Fruit fly (Drosophila melanogaster) whole organism, adult: Measurements from ENCODE around the gene Bap111.
A peak's percentile ranks its signal among the peaks of the same experiment; 100 is the strongest.

Experiments used
- CG11617 ChIP-seq: fragments of 200-800 bp; sonication (Bioruptor generic); optimal IDR thresholded peaks from 2 replicates; lab custom pipeline; 2017; ENCODE audit warnings: mild to moderate bottlenecking, missing biosample characterization, missing genetic modification reagents, missing genetic modification characterization
- CG12768 ChIP-seq: fragments of 200-800 bp; sonication (Bioruptor generic); optimal IDR thresholded peaks from 2 replicates; lab custom pipeline; 2017; ENCODE audit warnings: missing biosample characterization, missing genetic modification characterization, mild to moderate bottlenecking, moderate library complexity, missing genetic modification reagents
- CG14711 ChIP-seq: fragments of 200-800 bp; sonication (Bioruptor generic); optimal IDR thresholded peaks from 2 replicates; lab custom pipeline; 2018; ENCODE audit warnings: missing biosample characterization, mild to moderate bottlenecking, missing genetic modification characterization, moderate library complexity
- CG1620 ChIP-seq: fragments of 200-800 bp; sonication (Bioruptor generic); optimal IDR thresholded peaks from 2 replicates; lab custom pipeline; 2016; ENCODE audit warnings: missing biosample characterization, missing genetic modification characterization
- CG33017 ChIP-seq: fragments of 200-800 bp; sonication (Bioruptor generic); optimal IDR thresholded peaks from 2 replicates; lab custom pipeline; 2018; ENCODE audit warnings: missing biosample characterization, mild to moderate bottlenecking, missing genetic modification characterization, moderate library complexity
- CG5204 ChIP-seq: fragments of 200-800 bp; sonication (Bioruptor generic); optimal IDR thresholded peaks from 2 replicates; lab custom pipeline; 2016; ENCODE audit warnings: missing biosample characterization, missing genetic modification characterization
- CG7045 ChIP-seq: fragments of 200-800 bp; sonication (Bioruptor generic); optimal IDR thresholded peaks from 2 replicates; lab custom pipeline; 2017; ENCODE audit warnings: missing biosample characterization, mild to moderate bottlenecking, missing genetic modification characterization
- CG7101 ChIP-seq: fragments of 200-800 bp; sonication (Bioruptor generic); optimal IDR thresholded peaks from 2 replicates; lab custom pipeline; 2018; ENCODE audit warnings: missing biosample characterization, mild to moderate bottlenecking, missing genetic modification characterization, moderate library complexity
- Clk ChIP-seq: fragments of 200-800 bp; sonication (Bioruptor generic); optimal IDR thresholded peaks from 2 replicates; lab custom pipeline; 2017; ENCODE audit warnings: missing biosample characterization, missing genetic modification characterization
- Crg-1 ChIP-seq: fragments of 200-800 bp; sonication (Bioruptor generic); optimal IDR thresholded peaks from 2 replicates; lab custom pipeline; 2016; ENCODE audit warnings: missing biosample characterization, missing genetic modification characterization
- Hr96 ChIP-seq: fragments of 200-800 bp; sonication (Bioruptor generic); optimal IDR thresholded peaks from 2 replicates; lab custom pipeline; 2016; ENCODE audit warnings: missing biosample characterization, missing genetic modification characterization
- Mnt ChIP-seq: fragments of 200-800 bp; sonication (Bioruptor generic); optimal IDR thresholded peaks from 2 replicates; lab custom pipeline; 2016; ENCODE audit warnings: missing biosample characterization, mild to moderate bottlenecking, missing genetic modification characterization
- bab1 ChIP-seq: fragments of 200-800 bp; sonication (Bioruptor generic); optimal IDR thresholded peaks from 3 replicates; lab custom pipeline; 2019; ENCODE audit warnings: missing biosample characterization, mild to moderate bottlenecking, missing genetic modification characterization, moderate library complexity
- cic ChIP-seq: fragments of 200-800 bp; sonication (Bioruptor generic); optimal IDR thresholded peaks from 2 replicates; lab custom pipeline; 2017; ENCODE audit warnings: missing biosample characterization, mild to moderate bottlenecking, missing genetic modification characterization, moderate library complexity
- cnc ChIP-seq, 2 experiments: fragments of >200 bp; optimal IDR thresholded peaks; 2 replicates each; lab custom pipeline; 2017
- kay ChIP-seq: fragments of 200-800 bp; sonication (Bioruptor generic); peaks from one replicate; lab custom pipeline; 2016; ENCODE audit warnings: missing biosample characterization, missing genetic modification characterization, borderline replicate concordance
- ovo ChIP-seq: fragments of 200-800 bp; sonication (Bioruptor generic); optimal IDR thresholded peaks from 2 replicates; lab custom pipeline; 2016; ENCODE audit warnings: missing biosample characterization, missing genetic modification characterization
- pad ChIP-seq: fragments of 200-800 bp; sonication (Bioruptor generic); optimal IDR thresholded peaks from 3 replicates; lab custom pipeline; 2017; ENCODE audit warnings: missing biosample characterization, missing genetic modification characterization, mild to moderate bottlenecking, moderate library complexity, missing genetic modification reagents
- tj ChIP-seq: fragments of 200-800 bp; sonication (Bioruptor generic); optimal IDR thresholded peaks from 3 replicates; lab custom pipeline; 2017; ENCODE audit warnings: missing biosample characterization, mild to moderate bottlenecking, missing genetic modification characterization, moderate library complexity
- toe ChIP-seq: fragments of 200-800 bp; sonication (Bioruptor generic); optimal IDR thresholded peaks from 2 replicates; lab custom pipeline; 2016; ENCODE audit warnings: missing biosample characterization, missing genetic modification characterization

Gene Bap111

DNA sequence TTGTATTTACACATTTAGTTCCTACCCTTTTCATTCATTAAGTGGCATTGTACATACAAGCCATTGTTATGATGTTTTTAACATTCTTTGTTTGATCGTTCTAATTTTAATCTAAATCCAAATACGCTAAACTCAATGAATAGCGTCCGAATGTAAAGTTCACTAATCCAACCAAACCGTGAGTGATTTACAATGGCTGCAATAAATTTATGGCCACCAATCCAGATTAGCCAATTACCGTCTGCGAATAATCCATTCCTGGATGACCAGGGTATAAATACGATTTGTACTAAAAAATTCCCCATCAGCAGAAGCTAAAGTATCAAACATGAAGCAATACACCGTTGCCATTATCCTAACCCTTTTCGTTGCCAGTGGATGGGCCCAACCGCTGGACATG is 42.2 kb downstream of the Bap111 start, which contains the start of gene CG12057:
Gene CG12057, plus strand, starts transcription at position 301 of the 400 bp plus-strand sequence.
- TF ChIP-seq CG11617 (no peak), Hr96 (GFP tag; lab: Kevin White, UChicago) (no peak)

DNA sequence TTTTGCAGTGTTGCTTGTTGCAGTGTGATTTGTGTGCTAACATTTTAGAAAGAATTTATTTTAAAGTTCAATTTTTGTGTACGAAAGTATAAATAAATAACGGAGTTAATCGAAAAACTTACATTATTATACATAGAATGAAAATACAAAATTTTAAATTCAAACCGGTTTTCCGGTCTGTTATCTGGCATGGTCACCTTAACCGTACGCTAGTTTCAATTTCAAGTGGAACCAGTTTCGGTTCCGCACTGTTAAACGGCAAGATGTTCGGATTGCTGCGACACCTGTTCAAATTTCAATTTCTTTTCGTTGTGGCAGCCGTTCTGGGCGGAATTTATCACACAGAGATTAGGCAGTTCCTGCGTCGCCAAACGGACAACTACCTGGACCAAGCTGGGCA is 43.3 kb downstream of the Bap111 start, which contains the start of gene CG12056:
Gene CG12056, plus strand, starts transcription at position 241 of the 400 bp plus-strand sequence.
- TF ChIP-seq bab1 (GFP tag; lab: Kevin White, UChicago) (peak; percentile 35), cnc (optimal IDR thresholded peaks at IDR 0.05; lab: Kevin White, UChicago) (no peak), CG7101 (tag; lab: Kevin White, UChicago) (no peak)

dm6 chrX:9193604-9194003 is 44.5 kb downstream of the Bap111 start, which contains the start of gene CG12106:
Gene CG12106, plus strand, starts transcription at chrX:9193898.
- peak; percentile 28 for TF ChIP-seq Crg-1 (GFP tag; lab: Kevin White, UChicago)
- TF ChIP-seq Mnt: peak; percentile 29
- TF ChIP-seq CG5204 (GFP tag; lab: Kevin White, UChicago): peak; percentile 39
- TF ChIP-seq tj (GFP tag; lab: Kevin White, UChicago): no peak
- peak; percentile 31 for TF ChIP-seq pad (GFP tag; lab: Kevin White, UChicago)
- peak; percentile 38 for TF ChIP-seq CG33017
- TF ChIP-seq Clk (GFP tag; lab: Kevin White, UChicago): no peak
- no peak for TF ChIP-seq Hr96 (GFP tag; lab: Kevin White, UChicago)
- no peak for TF ChIP-seq kay (GFP tag; lab: Kevin White, UChicago)
- peak; percentile 24 for TF ChIP-seq toe (GFP tag; lab: Kevin White, UChicago)
- TF ChIP-seq CG12768 (GFP tag; lab: Kevin White, UChicago): peak; percentile 25
- peak; percentile 25 for TF ChIP-seq CG11617
- TF ChIP-seq CG7101 (tag; lab: Kevin White, UChicago): peak; percentile 73
- TF ChIP-seq cnc (optimal IDR thresholded peaks at IDR 0.05; lab: Kevin White, UChicago): no peak
- TF ChIP-seq bab1 (GFP tag; lab: Kevin White, UChicago): peak; percentile 60
- no peak for TF ChIP-seq cic (GFP tag; lab: Kevin White, UChicago)
- TF ChIP-seq ovo (GFP tag; lab: Kevin White, UChicago): peak; percentile 57
- TF ChIP-seq CG1620 (GFP tag; lab: Kevin White, UChicago): peak; percentile 56
- peak; percentile 71 for TF ChIP-seq CG14711
- no peak for TF ChIP-seq CG7045 (GFP tag; lab: Kevin White, UChicago)

- TF ChIP-seq CG7045 (GFP tag; lab: Kevin White, UChicago) (no peak), kay (GFP tag; lab: Kevin White, UChicago) (no peak), Crg-1 (GFP tag; lab: Kevin White, UChicago) (no peak), Clk (GFP tag; lab: Kevin White, UChicago) (no peak), pad (GFP tag; lab: Kevin White, UChicago) (no peak), CG12768 (GFP tag; lab: Kevin White, UChicago) (no peak), Hr96 (GFP tag; lab: Kevin White, UChicago) (no peak), CG5204 (GFP tag; lab: Kevin White, UChicago) (no peak), toe (GFP tag; lab: Kevin White, UChicago) (no peak), CG1620 (GFP tag; lab: Kevin White, UChicago) (no peak), tj (GFP tag; lab: Kevin White, UChicago) (no peak), bab1 (GFP tag; lab: Kevin White, UChicago) (no peak), CG7101 (tag; lab: Kevin White, UChicago) (no peak), Mnt (no peak), ovo (GFP tag; lab: Kevin White, UChicago) (no peak), cic (GFP tag; lab: Kevin White, UChicago) (no peak), CG33017 (no peak)
Observed at dm6 chrX:9195311-9195710, 46.2 kb downstream of the Bap111 start.

DNA sequence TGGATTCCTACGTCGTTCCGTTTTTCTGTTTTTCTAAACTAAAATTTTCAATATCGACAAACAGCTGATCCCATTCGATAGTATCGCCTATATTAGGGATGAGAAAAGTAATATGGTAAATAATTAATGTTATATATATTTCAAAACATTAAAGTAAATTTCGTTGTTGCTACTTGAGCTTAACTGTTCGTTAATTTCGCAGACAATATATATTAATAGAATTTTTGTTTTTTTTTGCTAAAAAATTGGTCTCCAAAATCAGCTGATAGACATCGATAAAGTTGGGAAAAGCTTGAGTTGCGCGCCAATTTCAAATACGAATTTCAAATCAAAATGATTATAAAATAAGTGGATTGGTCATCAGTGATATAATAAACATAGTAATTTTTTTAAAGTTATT is 47.3 kb downstream of the Bap111 start, which contains the start of gene CG12118:
Gene CG12118, minus strand, starts transcription at position 53 of the 400 bp plus-strand sequence.
- TF ChIP-seq Mnt (peak; percentile 69), bab1 (GFP tag; lab: Kevin White, UChicago) (peak; percentile 96), CG14711 (peak; percentile 87), Crg-1 (GFP tag; lab: Kevin White, UChicago) (peak; percentile 67), CG7101 (tag; lab: Kevin White, UChicago) (peak; percentile 85), ovo (GFP tag; lab: Kevin White, UChicago) (peak; percentile 60), tj (GFP tag; lab: Kevin White, UChicago) (peak; percentile 71), kay (GFP tag; lab: Kevin White, UChicago) (no peak), Hr96 (GFP tag; lab: Kevin White, UChicago) (no peak), Clk (GFP tag; lab: Kevin White, UChicago) (no peak), cnc (optimal IDR thresholded peaks at IDR 0.05; lab: Kevin White, UChicago) (no peak), CG33017 (peak; percentile 56), CG12768 (GFP tag; lab: Kevin White, UChicago) (peak; percentile 16), toe (GFP tag; lab: Kevin White, UChicago) (peak; percentile 32), CG11617 (peak; percentile 84), CG1620 (GFP tag; lab: Kevin White, UChicago) (peak; percentile 87), pad (GFP tag; lab: Kevin White, UChicago) (peak; percentile 58), CG5204 (GFP tag; lab: Kevin White, UChicago) (peak; percentile 17), CG7045 (GFP tag; lab: Kevin White, UChicago) (peak; percentile 10), cic (GFP tag; lab: Kevin White, UChicago) (peak; percentile 1)

DNA sequence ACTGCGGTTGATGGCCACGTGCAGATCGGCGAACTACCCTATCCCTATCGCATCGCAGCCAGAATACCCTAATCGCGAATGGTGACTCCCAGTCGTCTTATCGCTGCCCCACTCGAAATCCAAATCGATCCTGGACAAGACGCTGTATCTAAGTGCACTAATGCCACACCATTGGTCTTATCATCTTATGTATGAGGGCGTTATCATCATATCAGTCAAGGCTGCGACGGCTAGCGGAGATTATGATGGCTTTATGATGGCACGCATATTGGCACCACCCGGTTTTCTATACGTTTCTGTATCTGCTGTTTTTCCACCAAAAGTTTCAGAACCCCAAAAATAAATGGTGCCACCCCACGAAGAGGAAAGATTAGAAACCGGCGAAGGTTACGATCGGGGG is 51.1 kb downstream of the Bap111 start:
- TF ChIP-seq ovo (GFP tag; lab: Kevin White, UChicago) (no peak), CG5204 (GFP tag; lab: Kevin White, UChicago) (no peak), Hr96 (GFP tag; lab: Kevin White, UChicago) (no peak), Mnt (peak; percentile 58), cnc (optimal IDR thresholded peaks at IDR 0.05; lab: Kevin White, UChicago) (no peak), CG33017 (no peak)
